Fruit fly (Drosophila melanogaster): ENCODE results near the gene RluA-2.
A peak's percentile ranks its signal among the peaks of the same experiment; 100 is the strongest.

The RluA-2 gene

dm6 chr2L:10504895-10505294 lies 28.0 kb downstream of the RluA-2 start (continued):
- TF ChIP-seq CG10366 (GFP tag; IDR thresholded peaks at IDR 0.05): no peak
- no peak for TF ChIP-seq CG12104 (GFP tag; optimal IDR thresholded peaks at IDR 0.05)
- no peak for TF ChIP-seq TFAM (GFP tag; optimal IDR thresholded peaks at IDR 0.05)
- TF ChIP-seq Myb (GFP tag; optimal IDR thresholded peaks at IDR 0.05): no peak
- no peak for TF ChIP-seq CG3163 (GFP tag; optimal IDR thresholded peaks at IDR 0.05)
- TF ChIP-seq kay (GFP tag; optimal IDR thresholded peaks at IDR 0.05): no peak
- no peak for TF ChIP-seq Jarid2 (GFP tag; optimal IDR thresholded peaks at IDR 0.05)
- TF ChIP-seq Oaz (GFP tag; IDR thresholded peaks at IDR 0.05): no peak
- TF ChIP-seq CG17912 (GFP tag; optimal IDR thresholded peaks at IDR 0.05): no peak
- TF ChIP-seq Nf-YB (GFP tag; optimal IDR thresholded peaks at IDR 0.05): peak; percentile 36
- no peak for TF ChIP-seq Dek (tag; optimal IDR thresholded peaks at IDR 0.05)
- peak; percentile 36 for TF ChIP-seq CG4707 (GFP tag; optimal IDR thresholded peaks at IDR 0.05)
- peak; percentile 72 for TF ChIP-seq Xrp1 (GFP tag; IDR thresholded peaks at IDR 0.05)
- no peak for TF ChIP-seq Sox102F (GFP tag; optimal IDR thresholded peaks at IDR 0.05)
- no peak for TF ChIP-seq dmrt99B (tag; optimal IDR thresholded peaks at IDR 0.05)
- TF ChIP-seq CG3281 (GFP tag; optimal IDR thresholded peaks at IDR 0.05): no peak

DNA sequence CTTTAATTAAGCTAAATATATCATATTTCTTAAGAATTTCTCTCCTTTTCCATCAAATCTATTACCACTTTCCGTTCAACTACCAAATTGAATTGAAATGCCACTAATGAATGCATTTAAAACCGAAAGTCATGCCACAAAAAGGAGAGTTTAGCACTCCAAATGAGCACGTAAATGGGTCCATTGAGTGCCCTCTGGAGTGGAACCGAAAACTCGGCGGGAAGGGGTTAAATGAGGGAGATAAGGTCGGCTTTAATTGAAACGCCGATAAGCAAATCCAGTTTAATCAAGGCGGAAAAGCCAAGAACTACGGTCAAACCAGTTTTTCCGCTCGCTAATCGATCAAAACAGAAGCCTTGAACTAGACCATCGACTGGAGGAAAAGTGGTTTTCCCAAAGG lies 28.5 kb downstream of the RluA-2 start:
- peak; percentile 33 for TF ChIP-seq grn (GFP tag; optimal IDR thresholded peaks at IDR 0.05)
- no peak for TF ChIP-seq CG7357 (GFP tag; IDR thresholded peaks at IDR 0.05)
- peak; percentile 82 for TF ChIP-seq z (GFP tag; IDR thresholded peaks at IDR 0.05)
- TF ChIP-seq chinmo (GFP tag; IDR thresholded peaks at IDR 0.05; ENCODE audit: partially characterized antibody): 0 out of 4 replicates have a peak, but pooled peaks have one; percentile 17
- TF ChIP-seq Xrp1 (GFP tag; IDR thresholded peaks at IDR 0.05): no peak
- peak; percentile 57 for TF ChIP-seq CG15601 (tag; optimal IDR thresholded peaks at IDR 0.05)
- peak; percentile 46 for TF ChIP-seq sens (GFP tag)
- no peak for TF ChIP-seq ara (GFP tag; IDR thresholded peaks at IDR 0.05)
- TF ChIP-seq CG10959 (GFP tag; IDR thresholded peaks at IDR 0.05): no peak
- TF ChIP-seq grau (tag; optimal IDR thresholded peaks at IDR 0.05): no peak
- no peak for TF ChIP-seq jing (GFP tag; optimal IDR thresholded peaks at IDR 0.05)
- peak; percentile 76 for TF ChIP-seq Awh (GFP tag; IDR thresholded peaks at IDR 0.05)
- TF ChIP-seq CG2199 (GFP tag; IDR thresholded peaks at IDR 0.05): no peak
- TF ChIP-seq Blimp-1 (GFP tag; optimal IDR thresholded peaks at IDR 0.05): peak; percentile 60
- no peak for TF ChIP-seq CG16813 (GFP tag; IDR thresholded peaks at IDR 0.05; ENCODE audit: partially characterized antibody)
- peak; percentile 5 for TF ChIP-seq gem (tag; optimal IDR thresholded peaks at IDR 0.05)

DNA sequence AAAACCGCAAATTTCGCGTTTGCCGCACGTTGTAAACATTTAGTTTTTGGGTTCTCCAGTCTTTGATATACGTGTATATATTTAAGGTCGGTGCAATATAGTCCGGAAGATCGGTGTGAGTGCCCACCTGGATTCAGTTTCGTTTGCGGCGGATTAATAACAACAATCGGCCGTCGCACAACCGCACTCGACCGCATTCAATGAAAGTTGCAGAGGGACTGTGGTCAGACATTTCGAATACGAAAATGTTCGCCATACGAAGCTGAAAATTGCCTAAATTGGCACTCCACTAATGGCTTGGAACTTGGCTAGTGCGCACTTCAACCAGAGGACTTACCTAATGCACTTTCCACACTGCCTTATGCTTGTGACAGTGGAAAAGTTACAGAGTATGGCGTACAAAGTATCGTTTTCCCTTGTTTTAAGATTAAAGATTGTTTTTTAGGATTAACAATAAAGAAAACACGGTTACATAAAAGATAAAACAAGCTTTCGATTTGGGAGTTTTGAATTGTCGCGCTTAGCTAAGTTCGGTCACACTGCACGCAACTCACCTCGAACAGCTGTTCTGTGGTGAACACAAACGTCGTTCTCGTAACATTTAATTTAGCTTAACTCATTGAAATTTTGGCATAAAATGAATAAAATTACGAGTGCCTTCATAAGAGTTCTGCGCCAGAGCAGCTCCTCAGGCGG lies 29.8 kb downstream of the RluA-2 start, which contains the start of the genes Myo31DF and CG6094:
TSS of gene Myo31DF (minus strand) at position 223 of the 696 bp plus-strand sequence.
TSS of gene CG6094 (plus strand) at position 525 of the 696 bp plus-strand sequence.
- TF ChIP-seq kah (GFP tag; optimal IDR thresholded peaks at IDR 0.05) (peak; percentile 36), CG13775 (GFP tag; optimal IDR thresholded peaks at IDR 0.05) (no peak), phol (tag; optimal IDR thresholded peaks at IDR 0.05) (peak; percentile 84), insv (GFP tag; optimal IDR thresholded peaks at IDR 0.05) (peak in 1 of 2 experiments; percentile 90), NfI (GFP tag; optimal IDR thresholded peaks at IDR 0.05) (peak; percentile 27), cas (GFP tag; IDR thresholded peaks at IDR 0.05) (no peak), CHES-1-like (GFP tag; optimal IDR thresholded peaks at IDR 0.05) (peak; percentile 80), CG10543 (GFP tag; optimal IDR thresholded peaks at IDR 0.05) (peak; percentile 44), CG3847 (GFP tag; IDR thresholded peaks at IDR 0.05) (peak; percentile 59), BEAF-32 (GFP tag; optimal IDR thresholded peaks at IDR 0.05) (peak; percentile 61), CG18599 (GFP tag; optimal IDR thresholded peaks at IDR 0.05) (peak; percentile 1), Sox100B (GFP tag; optimal IDR thresholded peaks at IDR 0.05) (no peak), CG32532 (GFP tag; IDR thresholded peaks at IDR 0.05) (peak; percentile 51; the same call in 1 of the 2 replicates), yki (optimal IDR thresholded peaks at IDR 0.05) (no peak), CG3163 (GFP tag; optimal IDR thresholded peaks at IDR 0.05) (peak; percentile 59), CG4328 (GFP tag; optimal IDR thresholded peaks at IDR 0.05) (peak; percentile 19), CG6254 (GFP tag; optimal IDR thresholded peaks at IDR 0.05) (no peak), CG15601 (tag; optimal IDR thresholded peaks at IDR 0.05) (peak; percentile 79), CG42726 (GFP tag; IDR thresholded peaks at IDR 0.05; ENCODE audit: partially characterized antibody) (peak; percentile 75), CTCF (GFP tag; optimal IDR thresholded peaks at IDR 0.05) (peak; percentile 75)
